Worm (Caenorhabditis elegans): Measurements from ENCODE around the gene F20D1.3.

DNA sequence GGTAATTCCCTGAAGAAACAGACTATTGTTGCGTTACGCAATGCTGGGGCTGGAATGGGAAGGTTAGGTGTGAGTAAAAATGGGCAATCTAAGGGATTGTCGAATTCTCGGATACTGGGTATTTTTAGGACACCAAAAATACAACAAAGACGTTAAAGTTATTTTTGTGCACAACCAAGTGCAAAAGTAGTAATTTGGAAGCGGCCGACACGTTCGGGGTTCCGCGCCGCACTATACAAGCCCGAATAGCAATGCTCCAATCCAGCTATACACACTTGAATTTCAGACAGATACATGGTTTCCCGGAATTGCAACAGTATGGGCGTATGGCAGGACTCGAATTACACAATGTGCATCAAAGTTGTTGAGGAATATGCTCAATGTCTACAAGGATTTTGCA is 52.1 kb downstream of the F20D1.3 start:
- TF ChIP-seq unc-98 (GFP tag; IDR thresholded peaks at IDR 0.05) (no peak), nhr-12 (tag; optimal IDR thresholded peaks at IDR 0.05) (no peak), ama-1 (optimal IDR thresholded peaks at IDR 0.05) (no peak), lin-13 (GFP tag; optimal IDR thresholded peaks at IDR 0.05) (no peak)
